Fruit fly (Drosophila melanogaster) whole organism, embryonic: ENCODE results near the gene Rtnl1.

ENCODE experiments used
- CG10267 ChIP-seq: fragments of 200-800 bp; sonication (Bioruptor generic); optimal IDR thresholded peaks from 2 replicates; lab custom pipeline; 2018; ENCODE audit warnings: missing biosample characterization, mild to moderate bottlenecking, missing genetic modification characterization, moderate library complexity
- CG10274 ChIP-seq: fragments of 200-800 bp; sonication (Bioruptor generic); optimal IDR thresholded peaks from 3 replicates; lab custom pipeline; 2017; ENCODE audit warnings: missing biosample characterization, mild to moderate bottlenecking, missing genetic modification characterization
- CG10959 ChIP-seq: fragments of 200-800 bp; sonication (Bioruptor generic); IDR thresholded peaks from 2 replicates; pipeline ENCODE4 v1.3.6; 2022; ENCODE audit warnings: missing biosample characterization, missing genetic modification characterization
- CG11560 ChIP-seq: fragments of 200-800 bp; sonication (Bioruptor generic); IDR thresholded peaks from 3 replicates; pipeline ENCODE4 v1.3.6; 2022; ENCODE audit warnings: missing biosample characterization, missing genetic modification characterization
- CG12942 ChIP-seq: fragments of 200-800 bp; sonication (Bioruptor generic); optimal IDR thresholded peaks from 3 replicates; lab custom pipeline; 2016; ENCODE audit warnings: missing biosample characterization, missing genetic modification characterization
- CG15011 ChIP-seq: fragments of 200-800 bp; sonication (Bioruptor generic); optimal IDR thresholded peaks from 3 replicates; lab custom pipeline; 2018; ENCODE audit warnings: missing biosample characterization, mild to moderate bottlenecking, missing genetic modification characterization
- CG16815 ChIP-seq: fragments of 200-800 bp; sonication (Bioruptor generic); optimal IDR thresholded peaks from 3 replicates; lab custom pipeline; 2017; ENCODE audit warnings: missing biosample characterization, mild to moderate bottlenecking, missing genetic modification characterization
- CG18764 ChIP-seq: fragments of 200-800 bp; sonication (Bioruptor generic); optimal IDR thresholded peaks from 3 replicates; lab custom pipeline; 2016; ENCODE audit warnings: missing biosample characterization, missing genetic modification characterization
- CG30431 ChIP-seq: fragments of 200-800 bp; sonication (Bioruptor generic); optimal IDR thresholded peaks from 2 replicates; lab custom pipeline; 2017; ENCODE audit warnings: missing biosample characterization, missing genetic modification characterization
- CG4854 ChIP-seq: fragments of 200-800 bp; sonication (Bioruptor generic); optimal IDR thresholded peaks from 2 replicates; lab custom pipeline; 2016; ENCODE audit warnings: missing biosample characterization, missing genetic modification characterization, inconsistent platforms
- CG6175 ChIP-seq: fragments of 200-800 bp; sonication (Bioruptor generic); IDR thresholded peaks from 3 replicates; pipeline ENCODE4 v1.3.6; 2022; ENCODE audit warnings: missing biosample characterization, missing genetic modification characterization
- CG6689 ChIP-seq: fragments of 200-800 bp; sonication (Bioruptor generic); IDR thresholded peaks from 2 replicates; pipeline ENCODE4 v1.3.6; 2022; ENCODE audit warnings: missing biosample characterization, missing genetic modification characterization
- CG8478 ChIP-seq: fragments of >200 bp; optimal IDR thresholded peaks from 2 replicates; lab custom pipeline; 2018
- CG9609 ChIP-seq: fragments of 200-800 bp; sonication (Bioruptor generic); optimal IDR thresholded peaks from 3 replicates; lab custom pipeline; 2016; ENCODE audit warnings: missing biosample characterization, missing genetic modification characterization
- CG9817 ChIP-seq: fragments of 200-800 bp; sonication (Bioruptor generic); optimal IDR thresholded peaks from 2 replicates; lab custom pipeline; 2018; ENCODE audit warnings: missing biosample characterization, mild to moderate bottlenecking, missing genetic modification characterization, moderate library complexity
- CG9876 ChIP-seq: fragments of 200-800 bp; sonication (Bioruptor generic); optimal IDR thresholded peaks from 2 replicates; lab custom pipeline; 2016; ENCODE audit warnings: missing biosample characterization, missing genetic modification characterization
- CG9932 ChIP-seq: fragments of 200-800 bp; sonication (Bioruptor generic); IDR thresholded peaks from 2 replicates; pipeline ENCODE4 v1.3.6; 2022; ENCODE audit warnings: missing biosample characterization, missing genetic modification characterization
- Doc2 ChIP-seq: fragments of 200-800 bp; sonication (Bioruptor generic); IDR thresholded peaks from 2 replicates; pipeline ENCODE4 v1.3.6; 2022; ENCODE audit warnings: missing biosample characterization, missing genetic modification characterization
- E2f1 ChIP-seq: fragments of 200-800 bp; sonication (Bioruptor generic); IDR thresholded peaks from 2 replicates; pipeline ENCODE4 v1.3.6; 2022; ENCODE audit warnings: missing biosample characterization, missing genetic modification characterization
- ERR ChIP-seq: fragments of 200-800 bp; sonication (Bioruptor generic); optimal IDR thresholded peaks from 2 replicates; lab custom pipeline; 2016; ENCODE audit warnings: missing biosample characterization, missing genetic modification characterization
- Ets97D ChIP-seq: fragments of 200-800 bp; sonication (Bioruptor generic); optimal IDR thresholded peaks from 3 replicates; lab custom pipeline; 2016; ENCODE audit warnings: missing biosample characterization, missing genetic modification characterization
- HLH54F ChIP-seq: fragments of 200-800 bp; sonication (Bioruptor generic); optimal IDR thresholded peaks from 3 replicates; lab custom pipeline; 2016; ENCODE audit warnings: missing biosample characterization, missing genetic modification characterization
- HLHmδ ChIP-seq: fragments of 200-800 bp; sonication (Bioruptor generic); optimal IDR thresholded peaks from 2 replicates; lab custom pipeline; 2018; ENCODE audit warnings: missing biosample characterization, mild to moderate bottlenecking, missing genetic modification characterization, moderate library complexity
- HmgD ChIP-seq: fragments of 200-800 bp; sonication (Bioruptor generic); optimal IDR thresholded peaks from 3 replicates; lab custom pipeline; 2016; ENCODE audit warnings: missing biosample characterization, missing genetic modification characterization
- Hsf ChIP-seq: fragments of 200-800 bp; sonication (Bioruptor generic); optimal IDR thresholded peaks from 3 replicates; lab custom pipeline; 2016; ENCODE audit warnings: missing biosample characterization, missing genetic modification characterization
- NFAT ChIP-seq: fragments of 200-800 bp; sonication (Bioruptor generic); IDR thresholded peaks from 2 replicates; pipeline ENCODE4 v1.3.6; 2022; ENCODE audit warnings: missing biosample characterization, missing genetic modification characterization
- Nf-YA ChIP-seq: fragments of 200-800 bp; sonication (Bioruptor generic); IDR thresholded peaks from 2 replicates; pipeline ENCODE4 v1.3.6; 2022; ENCODE audit warnings: missing biosample characterization, missing genetic modification characterization
- Pdp1 ChIP-seq, 2 experiments: fragments of 200-800 bp; sonication (Bioruptor generic); optimal IDR thresholded peaks; 3 replicates each; lab custom pipeline; 2016; ENCODE audit warnings: missing biosample characterization in 2 of 2, missing genetic modification characterization in 2 of 2, mild to moderate bottlenecking in 1 of 2, moderate library complexity in 1 of 2
- Sin3A ChIP-seq: fragments of >200 bp; optimal IDR thresholded peaks from 2 replicates; lab custom pipeline; 2018
- Stat92E ChIP-seq, 3 experiments: fragments of >200 bp in 2 of 3; fragments of 200-800 bp in 1 of 3; sonication (Bioruptor generic) in 1 of 3; optimal IDR thresholded peaks; 2 replicates each; lab custom pipeline; 2017 to 2019; ENCODE audit warnings: missing biosample characterization in 3 of 3, missing genetic modification characterization in 3 of 3, mild to moderate bottlenecking in 1 of 3, moderate library complexity in 1 of 3
- Xbp1 ChIP-seq: fragments of 200-800 bp; sonication (Bioruptor generic); optimal IDR thresholded peaks from 3 replicates; lab custom pipeline; 2016; ENCODE audit warnings: missing biosample characterization, mild to moderate bottlenecking, missing genetic modification characterization
- amos ChIP-seq: fragments of 200-800 bp; sonication (Bioruptor generic); IDR thresholded peaks from 2 replicates; pipeline ENCODE4 v1.3.6; 2022; ENCODE audit warnings: missing biosample characterization, missing genetic modification characterization; ENCODE audit not compliant: partially characterized antibody
- bowl ChIP-seq: fragments of 200-800 bp; sonication (Bioruptor generic); IDR thresholded peaks from 2 replicates; pipeline ENCODE4 v1.3.6; 2022; ENCODE audit warnings: missing biosample characterization, missing genetic modification characterization
- cas ChIP-seq: fragments of 200-800 bp; sonication (Bioruptor generic); IDR thresholded peaks from 2 replicates; pipeline ENCODE4 v1.3.6; 2022; ENCODE audit warnings: missing biosample characterization, missing genetic modification characterization
- cato ChIP-seq: fragments of 200-800 bp; sonication (Bioruptor generic); optimal IDR thresholded peaks from 2 replicates; lab custom pipeline; 2016; ENCODE audit warnings: missing biosample characterization, missing genetic modification characterization, borderline replicate concordance
- cg ChIP-seq: fragments of 200-800 bp; sonication (Bioruptor generic); optimal IDR thresholded peaks from 3 replicates; lab custom pipeline; 2019; ENCODE audit warnings: missing biosample characterization, mild to moderate bottlenecking, missing genetic modification characterization, moderate library complexity
- chinmo ChIP-seq: fragments of 200-800 bp; sonication (Bioruptor generic); IDR thresholded peaks from 4 replicates; pipeline ENCODE4 v1.3.6; 2022; ENCODE audit warnings: missing biosample characterization, missing genetic modification characterization; ENCODE audit not compliant: partially characterized antibody
- ci ChIP-seq: fragments of 200-800 bp; sonication (Bioruptor generic); IDR thresholded peaks from 3 replicates; pipeline ENCODE4 v1.3.6; 2022; ENCODE audit warnings: missing biosample characterization, missing genetic modification characterization
- fd64A ChIP-seq: fragments of 200-800 bp; sonication (Bioruptor generic); optimal IDR thresholded peaks from 3 replicates; lab custom pipeline; 2018; ENCODE audit warnings: missing biosample characterization, mild to moderate bottlenecking, missing genetic modification characterization
- ftz-f1 ChIP-seq: fragments of 200-800 bp; sonication (Bioruptor generic); optimal IDR thresholded peaks from 2 replicates; lab custom pipeline; 2016; ENCODE audit warnings: missing biosample characterization, missing genetic modification characterization
- fu2 ChIP-seq: fragments of 200-800 bp; sonication (Bioruptor generic); optimal IDR thresholded peaks from 2 replicates; lab custom pipeline; 2016; ENCODE audit warnings: missing biosample characterization, missing genetic modification characterization
- gcm ChIP-seq: fragments of 200-800 bp; sonication (Bioruptor generic); optimal IDR thresholded peaks from 2 replicates; lab custom pipeline; 2019; ENCODE audit warnings: missing biosample characterization, mild to moderate bottlenecking, missing genetic modification characterization, moderate library complexity
- grn ChIP-seq: fragments of 200-800 bp; sonication (Bioruptor generic); optimal IDR thresholded peaks from 3 replicates; lab custom pipeline; 2017; ENCODE audit warnings: missing biosample characterization, missing genetic modification characterization
- insv ChIP-seq, 2 experiments: fragments of 200-800 bp; sonication (Bioruptor generic); optimal IDR thresholded peaks; 3 replicates each; lab custom pipeline; 2016 to 2018; ENCODE audit warnings: missing biosample characterization in 2 of 2, missing genetic modification characterization in 2 of 2
- jumu ChIP-seq: fragments of 200-800 bp; sonication (Bioruptor generic); optimal IDR thresholded peaks from 3 replicates; lab custom pipeline; 2016; ENCODE audit warnings: missing biosample characterization, missing genetic modification characterization
- klu ChIP-seq: fragments of 200-800 bp; sonication (Bioruptor generic); IDR thresholded peaks from 2 replicates; pipeline ENCODE4 v1.3.6; 2022; ENCODE audit warnings: missing biosample characterization, missing genetic modification characterization
- knrl ChIP-seq: fragments of 200-800 bp; sonication (Bioruptor generic); IDR thresholded peaks from 3 replicates; pipeline ENCODE4 v1.3.6; 2022; ENCODE audit warnings: missing biosample characterization, missing genetic modification characterization; ENCODE audit not compliant: partially characterized antibody
- phol ChIP-seq: fragments of 200-800 bp; sonication (Bioruptor generic); optimal IDR thresholded peaks from 3 replicates; lab custom pipeline; 2018; ENCODE audit warnings: missing biosample characterization, mild to moderate bottlenecking, missing genetic modification characterization, moderate library complexity
- schlank ChIP-seq: fragments of 200-800 bp; sonication (Bioruptor generic); optimal IDR thresholded peaks from 2 replicates; lab custom pipeline; 2018; ENCODE audit warnings: missing biosample characterization, mild to moderate bottlenecking, missing genetic modification characterization
- tup ChIP-seq: fragments of 200-800 bp; sonication (Bioruptor generic); optimal IDR thresholded peaks from 2 replicates; lab custom pipeline; 2016; ENCODE audit warnings: missing biosample characterization, mild to moderate bottlenecking, missing genetic modification characterization, moderate library complexity

The Rtnl1 gene

dm6 chr2L:4976988-4977551, 32.5 kb downstream of the Rtnl1 start, which contains the start of the genes Gmd and CG3792 (continued):
- TF ChIP-seq cas (peak; percentile 92), HLHmδ (GFP tag; lab: Kevin White, UChicago) (no peak), cato (GFP tag; lab: Kevin White, UChicago) (peak; percentile 91), CG18764 (GFP tag; lab: Kevin White, UChicago) (peak; percentile 96), insv (GFP tag; optimal IDR thresholded peaks at IDR 0.05; lab: Kevin White, UChicago) (peak in 1 of 2 experiments; percentile 77), CG10959 (GFP tag; lab: Robert Waterston, UW) (peak; percentile 95), ERR (GFP tag; lab: Kevin White, UChicago) (peak; percentile 90), Doc2 (GFP tag; lab: Robert Waterston, UW) (peak; percentile 82), CG8478 (lab: Kevin White, UChicago) (no peak), CG16815 (GFP tag; lab: Kevin White, UChicago) (peak; percentile 93), CG9817 (tag; lab: Kevin White, UChicago) (peak; percentile 92), CG15011 (GFP tag; lab: Kevin White, UChicago) (no peak), CG9876 (GFP tag; lab: Kevin White, UChicago) (peak; percentile 75), cg (GFP tag; lab: Kevin White, UChicago) (no peak), jumu (GFP tag; lab: Kevin White, UChicago) (peak; percentile 95), bowl (GFP tag; lab: Robert Waterston, UW) (peak; percentile 89), NFAT (peak; percentile 94), HLH54F (GFP tag; lab: Kevin White, UChicago) (peak; percentile 95), HmgD (GFP tag; lab: Kevin White, UChicago) (peak; percentile 87), E2f1 (GFP tag; lab: Robert Waterston, UW) (peak; percentile 96), CG11560 (peak; percentile 92), gcm (GFP tag; lab: Kevin White, UChicago) (peak; percentile 81), CG9932 (peak; percentile 98), Nf-YA (GFP tag; lab: Robert Waterston, UW) (peak; percentile 86), CG6689 (GFP tag; lab: Robert Waterston, UW) (peak; percentile 97), chinmo (GFP tag; lab: Robert Waterston, UW) (no peak), knrl (GFP tag; lab: Robert Waterston, UW) (peak; percentile 87), CG10274 (GFP tag; lab: Kevin White, UChicago) (peak; percentile 77), CG12942 (peak; percentile 95), phol (peak; percentile 96), CG9609 (GFP tag; lab: Kevin White, UChicago) (peak; percentile 91), Sin3A (lab: Kevin White, UChicago) (peak; percentile 82), CG6175 (GFP tag; lab: Robert Waterston, UW) (peak; percentile 88), tup (GFP tag; lab: Kevin White, UChicago) (peak; percentile 78), ftz-f1 (GFP tag; lab: Kevin White, UChicago) (peak; percentile 52), amos (GFP tag; lab: Robert Waterston, UW) (peak; percentile 76)

DNA sequence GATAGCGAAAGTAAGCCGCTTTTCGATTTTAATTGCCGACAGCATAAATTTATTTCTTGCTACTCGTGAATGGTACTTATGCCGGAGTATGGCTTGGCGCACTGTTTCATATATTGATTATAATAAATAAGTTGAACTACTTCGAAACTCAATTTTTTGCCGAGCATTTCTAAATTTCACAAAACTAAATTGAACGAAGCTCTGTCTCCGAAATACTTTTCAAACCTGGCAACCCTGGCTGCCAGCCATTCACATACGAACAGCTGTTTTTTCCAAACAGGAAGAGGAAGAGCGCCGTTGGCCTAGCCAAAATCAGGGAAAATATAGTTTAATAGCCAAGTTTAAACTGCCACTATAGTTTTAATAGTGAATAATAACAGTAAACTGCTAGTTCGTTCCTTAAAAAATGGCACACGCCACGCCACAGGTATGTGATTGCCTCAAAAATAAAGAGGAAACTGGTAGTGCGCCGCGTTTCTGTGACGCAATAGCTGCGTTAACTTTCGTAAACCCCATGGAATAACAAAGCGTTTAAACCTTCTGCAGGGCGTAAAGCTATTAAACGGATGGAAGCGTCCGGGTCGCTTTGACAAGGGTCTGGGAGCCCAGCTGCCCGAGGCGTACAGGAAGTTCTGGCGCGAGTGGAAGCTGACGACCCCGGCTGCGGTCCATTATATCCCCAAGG, 35.6 kb downstream of the Rtnl1 start, which contains the start of gene mRpL28:
Gene mRpL28, plus strand, starts transcription at position 246 of the 685 bp plus-strand sequence.
- TF ChIP-seq Hsf (GFP tag; lab: Kevin White, UChicago): no peak
- no peak for TF ChIP-seq fd64A
- TF ChIP-seq cg (GFP tag; lab: Kevin White, UChicago): no peak
- no peak for TF ChIP-seq Stat92E (GFP tag; optimal IDR thresholded peaks at IDR 0.05; lab: Kevin White, UChicago)
- TF ChIP-seq ci (GFP tag; lab: Robert Waterston, UW): 0 out of 3 replicates have a peak, but pooled peaks have one; percentile 56
- no peak for TF ChIP-seq fu2 (GFP tag; lab: Kevin White, UChicago)
- no peak for TF ChIP-seq CG4854 (GFP tag; lab: Kevin White, UChicago)
- TF ChIP-seq CG6689 (GFP tag; lab: Robert Waterston, UW): 0 out of 2 replicates have a peak, but pooled peaks have one; percentile 4
- TF ChIP-seq grn (GFP tag; lab: Kevin White, UChicago): no peak
- no peak for TF ChIP-seq klu (GFP tag; lab: Robert Waterston, UW)
- TF ChIP-seq schlank (tag; lab: Kevin White, UChicago): no peak
- no peak for TF ChIP-seq CG30431 (GFP tag; lab: Kevin White, UChicago)
- TF ChIP-seq Xbp1 (GFP tag; lab: Kevin White, UChicago): no peak
- TF ChIP-seq Pdp1 (GFP tag; optimal IDR thresholded peaks at IDR 0.05; lab: Kevin White, UChicago): peak in 1 of 2 experiments; percentile 97
- TF ChIP-seq CG10267 (tag; lab: Kevin White, UChicago): peak; percentile 29
- TF ChIP-seq Ets97D (GFP tag; lab: Kevin White, UChicago): peak; percentile 30
